Fruit fly (Drosophila melanogaster) whole organism, wandering third instar larva: ENCODE measurements around the gene CG3285.

ENCODE experiments used
- ey ChIP-seq: fragments of 200-800 bp; sonication (Bioruptor generic); optimal IDR thresholded peaks from 2 replicates; lab custom pipeline; 2016; ENCODE audit warnings: missing biosample characterization, missing genetic modification characterization
- h ChIP-seq: fragments of 200-800 bp; sonication (Bioruptor generic); optimal IDR thresholded peaks from 3 replicates; lab custom pipeline; 2016; ENCODE audit warnings: missing biosample characterization, mild to moderate bottlenecking, missing genetic modification characterization
- lola ChIP-seq: fragments of >200 bp; optimal IDR thresholded peaks from 2 replicates; lab custom pipeline; 2017; ENCODE audit warnings: missing biosample characterization, missing genetic modification characterization
- tai ChIP-seq: sonication (Bioruptor generic); optimal IDR thresholded peaks from 2 replicates; lab custom pipeline; 2016; ENCODE audit warnings: missing biosample characterization, missing genetic modification characterization

DNA sequence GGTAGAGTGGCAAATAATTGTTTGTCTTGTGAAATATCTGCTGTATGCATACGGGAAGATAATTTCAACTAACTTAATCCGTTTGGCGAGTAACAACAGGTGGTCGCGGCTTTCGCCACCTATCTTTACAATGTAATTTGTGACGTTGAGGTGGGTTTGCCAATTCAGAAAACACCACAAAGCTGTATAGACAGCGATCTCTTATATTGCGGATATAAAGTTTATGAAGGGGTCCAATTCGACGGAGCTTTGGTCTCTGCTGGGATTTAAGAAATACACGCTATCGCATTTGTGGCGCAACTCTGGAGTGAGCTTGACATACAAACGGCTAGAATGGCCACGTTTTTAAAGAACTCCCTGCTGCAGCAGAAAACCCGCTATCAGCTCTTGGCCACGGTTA is 3.1 kb upstream of the CG3285 start, which contains the start of gene CG33282:
- TF ChIP-seq h (GFP tag; lab: Kevin White, UChicago) (no peak), ey (GFP tag; lab: Kevin White, UChicago) (no peak), lola (no peak), tai (GFP tag; lab: Kevin White, UChicago) (no peak)
